In the genomic region with DNA sequence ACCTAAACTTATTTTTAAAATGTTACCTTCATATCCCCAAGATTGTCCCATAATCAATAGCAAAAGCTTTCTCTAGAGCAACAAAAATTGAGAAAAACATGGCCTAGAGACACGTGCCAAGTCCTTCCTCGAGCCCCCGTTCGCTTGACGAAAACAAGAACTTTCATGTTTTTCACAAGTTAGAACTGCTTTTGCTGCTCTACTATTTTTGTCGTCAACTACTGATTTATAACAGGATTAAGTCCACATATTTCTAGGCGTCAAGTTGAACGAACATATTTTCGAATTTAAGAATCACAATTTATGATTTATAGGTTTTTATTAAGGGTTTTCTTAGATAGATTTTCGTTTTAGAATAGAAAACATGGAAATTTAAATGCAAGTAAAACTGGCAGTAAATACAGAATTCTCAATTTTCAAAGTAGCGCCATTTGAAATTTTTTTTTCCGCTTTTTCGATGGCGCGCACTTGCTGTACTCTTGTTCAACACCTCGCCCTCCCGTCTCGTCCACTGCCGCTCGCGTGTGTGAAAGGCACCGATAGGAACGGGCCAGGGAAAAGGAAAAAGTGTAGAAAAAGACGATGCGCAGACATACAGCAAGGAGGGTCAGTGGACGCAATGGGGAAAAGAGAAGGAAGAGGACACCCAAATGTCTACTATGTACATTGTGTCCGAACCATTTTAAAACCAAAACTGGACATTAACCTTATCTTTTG, we compare ENCODE assay signal across 4 worm cellular contexts.
TF ChIP-seq lines count a peak whose summit lies in the region.

A gene (minus strand): TSS at position 51 of the 717 bp plus-strand sequence.

TF ChIP-seq in whole organism, L2 larva, 48 proteins besides CTCF, POLR2A, EP300 and RAD21 (continues in another document):
- TF ChIP-seq nhr-12 (tag; optimal IDR thresholded peaks at IDR 0.05; lab: Kevin White, UChicago) (no peak), ztf-4 (tag; optimal IDR thresholded peaks at IDR 0.05; lab: Kevin White, UChicago) (no peak), ZK546.5 (tag; optimal IDR thresholded peaks at IDR 0.05; lab: Kevin White, UChicago) (no peak), sma-3 (GFP tag; optimal IDR thresholded peaks at IDR 0.05; lab: Kevin White, UChicago) (no peak), alr-1 (tag; optimal IDR thresholded peaks at IDR 0.05; lab: Kevin White, UChicago) (no peak), elt-1 (tag; optimal IDR thresholded peaks at IDR 0.05; lab: Kevin White, UChicago) (no peak), peb-1 (tag; optimal IDR thresholded peaks at IDR 0.05; lab: Kevin White, UChicago) (no peak), lsy-2 (tag; optimal IDR thresholded peaks at IDR 0.05; lab: Kevin White, UChicago) (peak in 1 of 2 experiments; percentile 59), gmeb-1 (tag; optimal IDR thresholded peaks at IDR 0.05; lab: Kevin White, UChicago) (peak; percentile 74), ceh-82 (tag; optimal IDR thresholded peaks at IDR 0.05; lab: Kevin White, UChicago) (no peak), sma-9 (GFP tag; optimal IDR thresholded peaks at IDR 0.05; lab: Kevin White, UChicago) (peak; percentile 9), sma-9 (tag; optimal IDR thresholded peaks at IDR 0.05; lab: Kevin White, UChicago) (no peak), snpc-4 (tag; optimal IDR thresholded peaks at IDR 0.05; lab: Kevin White, UChicago) (no peak), C34F6.9 (tag; optimal IDR thresholded peaks at IDR 0.05; lab: Kevin White, UChicago) (peak; percentile 75), sem-4 (tag; optimal IDR thresholded peaks at IDR 0.05; lab: Kevin White, UChicago) (no peak), mab-5 (tag; optimal IDR thresholded peaks at IDR 0.05; lab: Kevin White, UChicago) (no peak), blmp-1 (tag; optimal IDR thresholded peaks at IDR 0.05; lab: Kevin White, UChicago; ENCODE audit: insufficient read depth) (no peak), unc-62 (GFP tag; optimal IDR thresholded peaks at IDR 0.05; lab: Kevin White, UChicago) (no peak), nhr-77 (tag; optimal IDR thresholded peaks at IDR 0.05; lab: Kevin White, UChicago) (no peak), elt-3 (tag; optimal IDR thresholded peaks at IDR 0.05; lab: Kevin White, UChicago) (no peak), aly-2 (tag; optimal IDR thresholded peaks at IDR 0.05; lab: Kevin White, UChicago) (no peak), nhr-10 (tag; optimal IDR thresholded peaks at IDR 0.05; lab: Kevin White, UChicago) (no peak)

TF ChIP-seq in whole organism, L4 larva, 104 proteins besides CTCF, POLR2A, EP300 and RAD21 (continues in another document):
- no peak for TF ChIP-seq nhr-102 (tag; optimal IDR thresholded peaks at IDR 0.05; lab: Kevin White, UChicago)
- no peak for TF ChIP-seq F44E2.7 (GFP tag; IDR thresholded peaks at IDR 0.05; lab: Robert Waterston, UW)
- peak; percentile 81 for TF ChIP-seq hmg-1.1 (GFP tag; IDR thresholded peaks at IDR 0.05; lab: Robert Waterston, UW)
- no peak for TF ChIP-seq ceh-62 (tag; optimal IDR thresholded peaks at IDR 0.05; lab: Kevin White, UChicago)
- peak; percentile 37 for TF ChIP-seq ztf-7 (tag; optimal IDR thresholded peaks at IDR 0.05; lab: Kevin White, UChicago)
- TF ChIP-seq ZK337.2 (GFP tag; IDR thresholded peaks at IDR 0.05; lab: Robert Waterston, UW): no peak
- no peak for TF ChIP-seq T20F7.1 (GFP tag; optimal IDR thresholded peaks at IDR 0.05; lab: Kevin White, UChicago)
- no peak for TF ChIP-seq Y5F2A.4 (GFP tag; optimal IDR thresholded peaks at IDR 0.05; lab: Kevin White, UChicago)
- TF ChIP-seq fos-1 (tag; optimal IDR thresholded peaks at IDR 0.05; lab: Kevin White, UChicago): no peak
- peak in 1 of 2 experiments; percentile 64 for TF ChIP-seq mdl-1 (tag; optimal IDR thresholded peaks at IDR 0.05; lab: Kevin White, UChicago)
- TF ChIP-seq mxl-2 (GFP tag; conservative IDR thresholded peaks at IDR 0.05; lab: Robert Waterston, UW): no peak
- TF ChIP-seq T26A8.4 (GFP tag; IDR thresholded peaks at IDR 0.05; lab: Robert Waterston, UW): peak; percentile 51
- 0 out of 2 replicates have a peak, but pooled peaks have one; percentile 34 for TF ChIP-seq ctbp-1 (GFP tag; IDR thresholded peaks at IDR 0.05; lab: Robert Waterston, UW)
- TF ChIP-seq Y48G9A.11 (GFP tag; IDR thresholded peaks at IDR 0.05; lab: Robert Waterston, UW): no peak
- TF ChIP-seq zip-11 (GFP tag; IDR thresholded peaks at IDR 0.05; lab: Robert Waterston, UW): no peak
- TF ChIP-seq F26F4.8 (GFP tag; conservative IDR thresholded peaks at IDR 0.05; lab: Robert Waterston, UW): no peak
- no peak for TF ChIP-seq F10B5.3 (tag; optimal IDR thresholded peaks at IDR 0.05; lab: Kevin White, UChicago)
- no peak for TF ChIP-seq cey-2 (tag; optimal IDR thresholded peaks at IDR 0.05; lab: Kevin White, UChicago; ENCODE audit: borderline replicate concordance, insufficient read depth)
- TF ChIP-seq dmd-9 (GFP tag; IDR thresholded peaks at IDR 0.05; lab: Robert Waterston, UW): no peak
- TF ChIP-seq skn-1 (tag; optimal IDR thresholded peaks at IDR 0.05; lab: Kevin White, UChicago): no peak
- peak; percentile 5 for TF ChIP-seq nhr-25 (tag; optimal IDR thresholded peaks at IDR 0.05; lab: Kevin White, UChicago; ENCODE audit: borderline replicate concordance, insufficient read depth)

TF ChIP-seq in whole organism, late embryonic, 69 proteins besides CTCF, POLR2A, EP300 and RAD21:
- TF ChIP-seq rnt-1 (tag; optimal IDR thresholded peaks at IDR 0.05; lab: Kevin White, UChicago) (peak; percentile 14), unc-42 (tag; optimal IDR thresholded peaks at IDR 0.05; lab: Kevin White, UChicago) (peak; percentile 42), ceh-18 (tag; optimal IDR thresholded peaks at IDR 0.05; lab: Kevin White, UChicago) (peak; percentile 6), nfya-1 (tag; optimal IDR thresholded peaks at IDR 0.05; lab: Kevin White, UChicago) (peak; percentile 84), ceh-31 (tag; optimal IDR thresholded peaks at IDR 0.05; lab: Kevin White, UChicago) (peak; percentile 54), ceh-34 (tag; optimal IDR thresholded peaks at IDR 0.05; lab: Kevin White, UChicago) (peak; percentile 12), tbx-2 (tag; optimal IDR thresholded peaks at IDR 0.05; lab: Kevin White, UChicago) (peak; percentile 65), pha-4 (tag; optimal IDR thresholded peaks at IDR 0.05; lab: Kevin White, UChicago) (no peak), syd-9 (tag; optimal IDR thresholded peaks at IDR 0.05; lab: Kevin White, UChicago) (no peak), F13H6.1 (tag; optimal IDR thresholded peaks at IDR 0.05; lab: Kevin White, UChicago) (peak; percentile 12)

TF ChIP-seq in whole organism, mixed stage, embryonic, 35 proteins besides CTCF, POLR2A, EP300 and RAD21:
- TF ChIP-seq ham-2 (GFP tag; optimal IDR thresholded peaks at IDR 0.05; lab: Kevin White, UChicago): no peak
- TF ChIP-seq nhr-237 (tag; optimal IDR thresholded peaks at IDR 0.05; lab: Kevin White, UChicago): no peak
- TF ChIP-seq ztf-11 (tag; optimal IDR thresholded peaks at IDR 0.05; lab: Kevin White, UChicago): no peak
- TF ChIP-seq M03D4.4 (tag; optimal IDR thresholded peaks at IDR 0.05; lab: Kevin White, UChicago): no peak
- peak; percentile 66 for TF ChIP-seq mep-1 (tag; optimal IDR thresholded peaks at IDR 0.05; lab: Kevin White, UChicago)
- peak; percentile 57 for TF ChIP-seq unc-120 (tag; optimal IDR thresholded peaks at IDR 0.05; lab: Kevin White, UChicago; ENCODE audit: poor library complexity, severe bottlenecking)
- peak; percentile 18 for TF ChIP-seq nhr-2 (tag; optimal IDR thresholded peaks at IDR 0.05; lab: Kevin White, UChicago)
- no peak for TF ChIP-seq blmp-1 (tag; optimal IDR thresholded peaks at IDR 0.05; lab: Kevin White, UChicago)
- TF ChIP-seq snpc-4 (tag; optimal IDR thresholded peaks at IDR 0.05; lab: Kevin White, UChicago): no peak
- no peak for TF ChIP-seq lin-13 (tag; optimal IDR thresholded peaks at IDR 0.05; lab: Kevin White, UChicago)
- no peak for TF ChIP-seq tbx-8 (GFP tag; optimal IDR thresholded peaks at IDR 0.05; lab: Kevin White, UChicago)
